Fruit fly (Drosophila melanogaster) whole organism, embryonic: ENCODE measurements around the gene CG43799.

Source experiments
- Awh ChIP-seq: fragments of 200-800 bp; sonication (Bioruptor generic); IDR thresholded peaks from 2 replicates; pipeline ENCODE4, ENCODE4 v1.3.6; 2022; ENCODE audit warnings: missing biosample characterization, missing genetic modification characterization
- CG10209 ChIP-seq: fragments of 200-800 bp; sonication (Bioruptor generic); optimal IDR thresholded peaks from 3 replicates; lab custom pipeline; 2017; ENCODE audit warnings: missing biosample characterization, mild to moderate bottlenecking, missing genetic modification characterization, missing genetic modification reagents
- CG11085 ChIP-seq: fragments of 200-800 bp; sonication (Bioruptor generic); IDR thresholded peaks from 2 replicates; pipeline ENCODE4 v1.3.6; 2022; ENCODE audit warnings: missing biosample characterization, missing genetic modification characterization
- CG11456 ChIP-seq: fragments of 200-800 bp; sonication (Bioruptor generic); IDR thresholded peaks from 3 replicates; pipeline ENCODE4 v1.3.6; 2022; ENCODE audit warnings: missing biosample characterization, missing genetic modification characterization
- CG11560 ChIP-seq: fragments of 200-800 bp; sonication (Bioruptor generic); IDR thresholded peaks from 3 replicates; pipeline ENCODE4 v1.3.6; 2022; ENCODE audit warnings: missing biosample characterization, missing genetic modification characterization
- CG11695 ChIP-seq: fragments of 200-800 bp; sonication (Bioruptor generic); IDR thresholded peaks from 3 replicates; pipeline ENCODE4 v1.3.6; 2022; ENCODE audit warnings: missing biosample characterization, missing genetic modification characterization
- CG13424 ChIP-seq: fragments of 200-800 bp; sonication (Bioruptor generic); optimal IDR thresholded peaks from 2 replicates; lab custom pipeline; 2019; ENCODE audit warnings: missing biosample characterization, mild to moderate bottlenecking, missing genetic modification characterization, moderate library complexity
- CG13775 ChIP-seq: fragments of 200-800 bp; sonication (Bioruptor generic); optimal IDR thresholded peaks from 3 replicates; lab custom pipeline; 2017; ENCODE audit warnings: missing biosample characterization, mild to moderate bottlenecking, missing genetic modification characterization
- CG1603 ChIP-seq: fragments of 200-800 bp; sonication (Bioruptor generic); optimal IDR thresholded peaks from 2 replicates; lab custom pipeline; 2019; ENCODE audit warnings: missing biosample characterization, mild to moderate bottlenecking, missing genetic modification characterization, moderate library complexity
- CG17186 ChIP-seq: fragments of 200-800 bp; sonication (Bioruptor generic); optimal IDR thresholded peaks from 3 replicates; lab custom pipeline; 2017; ENCODE audit warnings: missing biosample characterization, missing genetic modification reagents, missing genetic modification characterization
- CG17829 ChIP-seq: fragments of 200-800 bp; optimal IDR thresholded peaks from 2 replicates; lab custom pipeline; 2019; ENCODE audit warnings: missing biosample characterization, mild to moderate bottlenecking, missing genetic modification characterization, moderate library complexity
- CG2202 ChIP-seq: fragments of 200-800 bp; sonication (Bioruptor generic); optimal IDR thresholded peaks from 2 replicates; lab custom pipeline; 2018; ENCODE audit warnings: missing biosample characterization, mild to moderate bottlenecking, missing genetic modification characterization
- CG30431 ChIP-seq: fragments of 200-800 bp; sonication (Bioruptor generic); optimal IDR thresholded peaks from 2 replicates; lab custom pipeline; 2017; ENCODE audit warnings: missing biosample characterization, missing genetic modification characterization
- CG31388 ChIP-seq: fragments of 200-800 bp; sonication (Bioruptor generic); optimal IDR thresholded peaks from 2 replicates; lab custom pipeline; 2016; ENCODE audit warnings: missing biosample characterization, missing genetic modification characterization
- CG32772 ChIP-seq: fragments of 200-800 bp; sonication (Bioruptor generic); IDR thresholded peaks from 2 replicates; pipeline ENCODE4 v1.3.6; 2022; ENCODE audit warnings: missing biosample characterization, missing genetic modification characterization
- CG3281 ChIP-seq: fragments of 200-800 bp; sonication (Bioruptor generic); optimal IDR thresholded peaks from 3 replicates; lab custom pipeline; 2017; ENCODE audit warnings: missing biosample characterization, mild to moderate bottlenecking, missing genetic modification characterization
- CG6175 ChIP-seq: fragments of 200-800 bp; sonication (Bioruptor generic); IDR thresholded peaks from 3 replicates; pipeline ENCODE4 v1.3.6; 2022; ENCODE audit warnings: missing biosample characterization, missing genetic modification characterization
- CG8359 ChIP-seq: fragments of 200-800 bp; sonication (Bioruptor generic); optimal IDR thresholded peaks from 2 replicates; lab custom pipeline; 2017; ENCODE audit warnings: missing biosample characterization, mild to moderate bottlenecking, missing genetic modification characterization, borderline replicate concordance
- CHES-1-like ChIP-seq: fragments of 200-800 bp; sonication (Bioruptor generic); optimal IDR thresholded peaks from 2 replicates; lab custom pipeline; 2016; ENCODE audit warnings: missing biosample characterization, missing genetic modification characterization
- Camta ChIP-seq: fragments of 200-800 bp; sonication (Bioruptor generic); optimal IDR thresholded peaks from 2 replicates; lab custom pipeline; 2016; ENCODE audit warnings: missing biosample characterization, missing genetic modification characterization
- Dref ChIP-seq: fragments of 200-800 bp; sonication (Bioruptor generic); IDR thresholded peaks from 2 replicates; pipeline ENCODE4 v1.3.6; 2022; ENCODE audit warnings: missing biosample characterization, missing genetic modification characterization
- Eip74EF ChIP-seq, 2 experiments: fragments of 200-800 bp in 1 of 2; fragments of >200 bp in 1 of 2; sonication (Bioruptor generic) in 1 of 2; optimal IDR thresholded peaks; 2 replicates each; lab custom pipeline; 2017 to 2019; ENCODE audit warnings: missing biosample characterization in 2 of 2, missing genetic modification characterization in 2 of 2, mild to moderate bottlenecking in 1 of 2, moderate library complexity in 1 of 2
- GATAe ChIP-seq: fragments of 200-800 bp; sonication (Bioruptor generic); conservative IDR thresholded peaks from 2 replicates; pipeline ENCODE4 v1.3.6; 2022; ENCODE audit warnings: missing biosample characterization, missing genetic modification characterization
- H2.0 ChIP-seq: fragments of 200-800 bp; sonication (Bioruptor generic); IDR thresholded peaks from 2 replicates; pipeline ENCODE4 v1.3.6; 2022; ENCODE audit warnings: missing biosample characterization, missing genetic modification characterization
- Hr39 ChIP-seq: fragments of >200 bp; optimal IDR thresholded peaks from 2 replicates; lab custom pipeline; 2017
- Lim3 ChIP-seq: fragments of 200-800 bp; sonication (Bioruptor generic); IDR thresholded peaks from 2 replicates; pipeline ENCODE4 v1.3.6; 2022; ENCODE audit warnings: missing biosample characterization, missing genetic modification characterization
- Lpt ChIP-seq: fragments of >200 bp; optimal IDR thresholded peaks from 2 replicates; lab custom pipeline; 2018; ENCODE audit warnings: missing biosample characterization, missing genetic modification characterization
- MTF-1 ChIP-seq: fragments of 200-800 bp; sonication (Bioruptor generic); optimal IDR thresholded peaks from 2 replicates; lab custom pipeline; 2018; ENCODE audit warnings: missing biosample characterization, mild to moderate bottlenecking, missing genetic modification characterization, borderline replicate concordance
- Max ChIP-seq: fragments of 200-800 bp; sonication (Bioruptor generic); optimal IDR thresholded peaks from 2 replicates; lab custom pipeline; 2016; ENCODE audit warnings: missing biosample characterization, mild to moderate bottlenecking, missing genetic modification characterization
- NK7.1 ChIP-seq: fragments of 200-800 bp; sonication (Bioruptor generic); optimal IDR thresholded peaks from 3 replicates; lab custom pipeline; 2016; ENCODE audit warnings: missing biosample characterization, missing genetic modification characterization
- ab ChIP-seq: fragments of 200-800 bp; sonication (Bioruptor generic); optimal IDR thresholded peaks from 2 replicates; lab custom pipeline; 2016; ENCODE audit warnings: missing biosample characterization, missing genetic modification characterization
- aop ChIP-seq: fragments of 200-800 bp; sonication (Bioruptor generic); IDR thresholded peaks from 2 replicates; pipeline ENCODE4 v1.3.6; 2022; ENCODE audit warnings: missing biosample characterization, missing genetic modification characterization
- ash1 ChIP-seq: fragments of 200-800 bp; sonication (Bioruptor generic); optimal IDR thresholded peaks from 2 replicates; lab custom pipeline; 2018; ENCODE audit warnings: missing biosample characterization, mild to moderate bottlenecking, missing genetic modification characterization
- bcd ChIP-seq: fragments of 200-800 bp; sonication (Bioruptor generic); optimal IDR thresholded peaks from 2 replicates; lab custom pipeline; 2017; ENCODE audit warnings: missing biosample characterization, mild to moderate bottlenecking, missing genetic modification characterization
- br ChIP-seq: fragments of >200 bp; optimal IDR thresholded peaks from 2 replicates; lab custom pipeline; 2017
- bsh ChIP-seq, 2 experiments: fragments of 200-800 bp; sonication (Bioruptor generic); optimal IDR thresholded peaks; 2 replicates each; lab custom pipeline; 2017 to 2018; ENCODE audit warnings: mild to moderate bottlenecking in 2 of 2, missing biosample characterization in 2 of 2, missing genetic modification characterization in 2 of 2, moderate library complexity in 1 of 2
- chinmo ChIP-seq: fragments of 200-800 bp; sonication (Bioruptor generic); IDR thresholded peaks from 4 replicates; pipeline ENCODE4 v1.3.6; 2022; ENCODE audit warnings: missing biosample characterization, missing genetic modification characterization; ENCODE audit not compliant: partially characterized antibody
- dati ChIP-seq: fragments of 200-800 bp; sonication (Bioruptor generic); IDR thresholded peaks from 2 replicates; pipeline ENCODE4 v1.3.6; 2022; ENCODE audit warnings: missing biosample characterization, missing genetic modification characterization
- disco-r ChIP-seq: fragments of 200-800 bp; sonication (Bioruptor generic); optimal IDR thresholded peaks from 2 replicates; lab custom pipeline; 2016; ENCODE audit warnings: missing biosample characterization, missing genetic modification characterization
- exex ChIP-seq: fragments of 200-800 bp; sonication (Bioruptor generic); optimal IDR thresholded peaks from 4 replicates; lab custom pipeline; 2018; ENCODE audit warnings: missing biosample characterization, mild to moderate bottlenecking, missing genetic modification characterization, moderate library complexity
- gem ChIP-seq: fragments of 200-800 bp; sonication (Bioruptor generic); optimal IDR thresholded peaks from 2 replicates; lab custom pipeline; 2019; ENCODE audit warnings: missing biosample characterization, mild to moderate bottlenecking, missing genetic modification characterization, moderate library complexity
- lola ChIP-seq, 3 experiments: fragments of >200 bp in 2 of 3; fragments of 200-800 bp in 1 of 3; sonication (Bioruptor generic) in 1 of 3; optimal IDR thresholded peaks; 2 replicates each; lab custom pipeline; 2017 to 2019; ENCODE audit warnings: missing biosample characterization in 3 of 3, missing genetic modification characterization in 3 of 3, mild to moderate bottlenecking in 1 of 3, moderate library complexity in 1 of 3
- mam ChIP-seq: fragments of 200-800 bp; sonication (Bioruptor generic); optimal IDR thresholded peaks from 3 replicates; lab custom pipeline; 2016; ENCODE audit warnings: missing biosample characterization, missing genetic modification characterization
- nom ChIP-seq: fragments of 200-800 bp; sonication (Bioruptor generic); optimal IDR thresholded peaks from 2 replicates; lab custom pipeline; 2017; ENCODE audit warnings: missing biosample characterization, missing genetic modification characterization, mild to moderate bottlenecking, moderate library complexity, missing genetic modification reagents
- pan ChIP-seq, 4 experiments: fragments of >200 bp in 3 of 4; fragments of 200-800 bp in 1 of 4; sonication (Bioruptor generic) in 1 of 4; optimal IDR thresholded peaks in 3 of 4; IDR thresholded peaks in 1 of 4; 2 replicates each; pipeline versions ENCODE4 v1.3.6 to Lab custom; 2017 to 2022; ENCODE audit warnings: missing biosample characterization in 2 of 4, missing genetic modification characterization in 2 of 4, mixed read lengths in 1 of 4
- scrt ChIP-seq: fragments of 200-800 bp; sonication (Bioruptor generic); optimal IDR thresholded peaks from 2 replicates; lab custom pipeline; 2018; ENCODE audit warnings: missing biosample characterization, mild to moderate bottlenecking, missing genetic modification characterization, moderate library complexity
- sima ChIP-seq: fragments of 200-800 bp; sonication (Bioruptor generic); optimal IDR thresholded peaks from 2 replicates; lab custom pipeline; 2016; ENCODE audit warnings: missing biosample characterization, missing genetic modification characterization
- slp2 ChIP-seq: fragments of 200-800 bp; sonication (Bioruptor generic); optimal IDR thresholded peaks from 2 replicates; lab custom pipeline; 2016; ENCODE audit warnings: missing biosample characterization, missing genetic modification characterization
- ttk ChIP-seq: fragments of 200-800 bp; sonication (Bioruptor generic); IDR thresholded peaks from 2 replicates; pipeline ENCODE4 v2.1.2; 2022; ENCODE audit warnings: missing biosample characterization, missing genetic modification characterization
- usp ChIP-seq: fragments of >200 bp; optimal IDR thresholded peaks from 2 replicates; lab custom pipeline; 2017; ENCODE audit warnings: missing biosample characterization, missing genetic modification characterization
- vfl ChIP-seq: fragments of 200-800 bp; sonication (Bioruptor generic); optimal IDR thresholded peaks from 2 replicates; lab custom pipeline; 2016; ENCODE audit warnings: missing biosample characterization, missing genetic modification characterization

CG43799 gene

DNA sequence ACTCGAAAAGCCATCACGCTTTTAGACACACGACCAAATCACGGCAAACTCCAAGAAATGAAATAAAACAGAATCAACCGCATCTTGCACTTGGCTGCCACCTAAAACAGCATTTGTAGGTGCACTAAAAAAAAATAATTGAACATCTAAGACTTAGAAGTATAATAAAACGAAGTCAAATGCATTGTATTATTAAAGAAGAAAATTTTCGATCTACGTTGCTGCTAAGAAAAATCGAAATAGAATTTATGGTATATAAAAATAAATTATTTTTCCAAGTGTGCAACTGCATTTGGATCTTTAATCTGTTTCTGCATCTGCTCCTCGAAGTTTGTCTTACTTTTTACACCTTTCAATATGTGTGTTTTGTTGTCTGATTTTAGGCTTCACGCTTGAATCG lies 42.7 kb downstream of the CG43799 start (continued):
- TF ChIP-seq mam (GFP tag; lab: Kevin White, UChicago) (no peak), bsh (GFP tag; optimal IDR thresholded peaks at IDR 0.05; lab: Kevin White, UChicago) (peak in 1 of 2 experiments; percentile 89), nom (no peak), Hr39 (no peak), scrt (GFP tag; lab: Kevin White, UChicago) (no peak), sima (no peak), CG11085 (GFP tag; lab: Robert Waterston, UW) (no peak), CG13775 (GFP tag; lab: Kevin White, UChicago) (peak; percentile 27), disco-r (GFP tag; lab: Kevin White, UChicago) (no peak), slp2 (GFP tag; lab: Kevin White, UChicago) (no peak), chinmo (GFP tag; lab: Robert Waterston, UW) (no peak), GATAe (GFP tag; lab: Robert Waterston, UW) (no peak), CG11695 (GFP tag; lab: Robert Waterston, UW) (no peak), CG17186 (GFP tag; lab: Kevin White, UChicago) (peak; percentile 0), H2.0 (GFP tag; lab: Robert Waterston, UW) (no peak), CG6175 (GFP tag; lab: Robert Waterston, UW) (no peak), exex (no peak), CG11560 (tag; lab: Robert Waterston, UW) (no peak), CG30431 (GFP tag; lab: Kevin White, UChicago) (no peak), Lpt (GFP tag; lab: Kevin White, UChicago) (no peak), ash1 (GFP tag; lab: Kevin White, UChicago) (no peak), vfl (GFP tag; lab: Kevin White, UChicago) (no peak), CHES-1-like (GFP tag; lab: Kevin White, UChicago) (no peak), gem (tag; lab: Kevin White, UChicago) (peak; percentile 82), lola (GFP tag; optimal IDR thresholded peaks at IDR 0.05; lab: Kevin White, UChicago) (peak in 1 of 3 experiments; percentile 84), CG32772 (no peak), NK7.1 (GFP tag; lab: Kevin White, UChicago) (no peak), CG2202 (tag; lab: Kevin White, UChicago) (peak; percentile 66), CG1603 (tag; lab: Kevin White, UChicago) (peak; percentile 52), dati (no peak), CG17829 (tag; lab: Kevin White, UChicago) (peak; percentile 69), Camta (peak; percentile 10), bcd (GFP tag; lab: Kevin White, UChicago) (peak; percentile 6), CG13424 (tag; lab: Kevin White, UChicago) (peak; percentile 50), ttk (no peak), Eip74EF (GFP tag; optimal IDR thresholded peaks at IDR 0.05; lab: Kevin White, UChicago) (peak in 1 of 2 experiments; percentile 24), usp (GFP tag; lab: Kevin White, UChicago) (no peak), Max (peak; percentile 12), Awh (no peak), CG8359 (peak; percentile 28), CG3281 (GFP tag; lab: Kevin White, UChicago) (no peak), MTF-1 (GFP tag; lab: Kevin White, UChicago) (peak; percentile 20), br (lab: Kevin White, UChicago) (no peak), ab (no peak), aop (GFP tag; lab: Robert Waterston, UW) (no peak), Dref (GFP tag; lab: Robert Waterston, UW) (no peak), CG10209 (GFP tag; lab: Kevin White, UChicago) (peak; percentile 26), CG11456 (GFP tag; lab: Robert Waterston, UW) (no peak), pan (optimal IDR thresholded peaks at IDR 0.05; lab: Kevin White, UChicago) (no peak), pan (GFP tag; optimal IDR thresholded peaks at IDR 0.05 in 1 of 2, IDR thresholded peaks at IDR 0.05 in 1 of 2) (peak in 1 of 2 experiments; percentile 7), CG31388 (no peak), Lim3 (GFP tag; lab: Robert Waterston, UW) (no peak)
